Worm (Caenorhabditis elegans) whole organism, L2 larva: ENCODE measurements around the gene srz-60.

Source experiments
- R02D3.7 ChIP-seq: fragments of 150-350 bp; optimal IDR thresholded peaks from 2 replicates; lab custom pipeline; 2014; ENCODE audit warnings: missing biosample characterization, missing genetic modification characterization
- fos-1 ChIP-seq: fragments of 150-350 bp; optimal IDR thresholded peaks from 2 replicates; lab custom pipeline; 2014; ENCODE audit warnings: missing biosample characterization, missing genetic modification characterization
- lin-39 ChIP-seq: fragments of 150-350 bp; optimal IDR thresholded peaks from 2 replicates; lab custom pipeline; 2014; ENCODE audit warnings: missing biosample characterization, missing genetic modification reagents, missing genetic modification characterization
- lsy-2 ChIP-seq, 2 experiments: fragments of 150-350 bp in 1 of 2; sonication (generic microtip) in 1 of 2; optimal IDR thresholded peaks; 2 replicates each; lab custom pipeline; 2014 to 2017; ENCODE audit warnings: missing biosample characterization in 2 of 2, missing genetic modification characterization in 2 of 2
- mdl-1 ChIP-seq, 2 experiments: fragments of 150-350 bp in 1 of 2; sonication (generic microtip) in 1 of 2; optimal IDR thresholded peaks; 2 replicates each; lab custom pipeline; 2017; ENCODE audit warnings: missing biosample characterization in 2 of 2, missing genetic modification characterization in 2 of 2
- nhr-10 ChIP-seq: sonication (generic microtip); optimal IDR thresholded peaks from 2 replicates; lab custom pipeline; 2017; ENCODE audit warnings: missing biosample characterization, missing genetic modification characterization
- nhr-11 ChIP-seq: fragments of 150-350 bp; optimal IDR thresholded peaks from 2 replicates; lab custom pipeline; 2014; ENCODE audit warnings: missing biosample characterization, missing genetic modification characterization
- nhr-23 ChIP-seq: fragments of 150-350 bp; optimal IDR thresholded peaks from 2 replicates; lab custom pipeline; 2014; ENCODE audit warnings: missing biosample characterization, missing genetic modification reagents, missing genetic modification characterization
- nhr-25 ChIP-seq: fragments of 150-350 bp; sonication (generic microtip); optimal IDR thresholded peaks from 3 replicates; lab custom pipeline; 2014; ENCODE audit warnings: missing biosample characterization, missing genetic modification characterization
- unc-39 ChIP-seq: fragments of 150-350 bp; optimal IDR thresholded peaks from 2 replicates; lab custom pipeline; 2014; ENCODE audit warnings: missing biosample characterization, missing genetic modification characterization

DNA sequence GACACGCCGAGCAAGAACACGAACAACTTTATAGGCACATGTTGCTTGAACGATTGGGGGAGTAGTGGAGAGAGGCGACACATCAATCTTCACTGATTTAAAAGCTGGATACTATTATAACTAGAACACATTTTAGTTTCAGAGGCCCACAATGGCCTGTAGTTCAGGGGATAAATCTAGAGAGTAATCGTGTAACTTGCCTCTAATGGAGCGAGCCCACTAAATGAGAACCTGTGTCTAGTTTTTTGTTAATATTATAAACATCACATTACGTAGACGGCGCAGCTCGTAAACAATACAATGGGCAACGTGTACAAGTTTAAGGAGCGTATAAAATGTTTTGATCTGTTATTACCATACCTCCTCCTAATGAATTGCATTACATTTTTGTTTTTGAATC lies 15.9 kb downstream of the srz-60 start, which contains the start of gene F58E2.5:
- no peak for TF ChIP-seq nhr-11 (tag; lab: Kevin White, UChicago)
- TF ChIP-seq R02D3.7 (tag; lab: Kevin White, UChicago): no peak
- TF ChIP-seq unc-39 (tag; lab: Kevin White, UChicago): no peak
- no peak for TF ChIP-seq nhr-10 (tag; lab: Kevin White, UChicago)
- no peak for TF ChIP-seq nhr-25
- TF ChIP-seq nhr-23: no peak
- TF ChIP-seq mdl-1 (tag; optimal IDR thresholded peaks at IDR 0.05; lab: Kevin White, UChicago): no peak
- TF ChIP-seq fos-1 (tag; lab: Kevin White, UChicago): no peak
- TF ChIP-seq lsy-2 (tag; optimal IDR thresholded peaks at IDR 0.05; lab: Kevin White, UChicago): no peak
- TF ChIP-seq lin-39 (tag; lab: Kevin White, UChicago): no peak
